Worm (Caenorhabditis elegans): ENCODE data around the gene K05F1.10.

DNA sequence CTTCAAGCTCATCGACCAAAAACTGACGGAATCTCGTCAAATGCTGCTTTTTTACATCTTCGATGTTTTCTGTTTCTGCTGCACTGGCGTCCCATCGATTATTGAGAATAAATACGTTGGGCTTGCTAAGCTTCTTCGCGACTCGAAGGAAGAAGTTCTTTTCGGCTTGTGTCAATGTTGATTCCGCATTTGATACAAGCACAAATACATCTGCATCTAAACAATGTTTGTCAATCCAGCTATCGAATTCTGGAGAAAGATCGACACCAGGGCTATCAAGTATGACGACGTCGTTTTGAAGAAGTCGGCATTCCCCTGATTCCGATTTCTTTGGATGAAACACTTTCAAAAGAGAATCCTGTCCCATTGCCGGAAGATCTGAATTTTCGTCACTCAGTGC, 29.9 kb upstream of the K05F1.10 start:
- no peak for TF ChIP-seq ceh-30 (tag; optimal IDR thresholded peaks at IDR 0.05)
- no peak for TF ChIP-seq ceh-14 (tag; optimal IDR thresholded peaks at IDR 0.05)
- TF ChIP-seq ama-1 (optimal IDR thresholded peaks at IDR 0.05) = no peak
- TF ChIP-seq lin-11 (tag; optimal IDR thresholded peaks at IDR 0.05) = no peak
- no peak for TF ChIP-seq ceh-9 (tag; optimal IDR thresholded peaks at IDR 0.05)
- TF ChIP-seq T23F11.4 (GFP tag; optimal IDR thresholded peaks at IDR 0.05) = no peak
- TF ChIP-seq unc-86 (tag; optimal IDR thresholded peaks at IDR 0.05) = no peak
- no peak for TF ChIP-seq ceh-24 (tag; optimal IDR thresholded peaks at IDR 0.05)
- TF ChIP-seq K02D7.2 (tag; optimal IDR thresholded peaks at IDR 0.05) = no peak
- no peak for TF ChIP-seq tbx-7 (tag; optimal IDR thresholded peaks at IDR 0.05)
- TF ChIP-seq tbx-2 (tag; optimal IDR thresholded peaks at IDR 0.05) = no peak
- TF ChIP-seq odd-2 (tag; optimal IDR thresholded peaks at IDR 0.05) = no peak
